Fruit fly (Drosophila melanogaster): ENCODE data around the gene deltaCOP.

- TF ChIP-seq CG8478 (optimal IDR thresholded peaks at IDR 0.05) (no peak), CTCF (optimal IDR thresholded peaks at IDR 0.05) (no peak)
These were observed 18.6 kb upstream of the deltaCOP start, which contains the start of gene Coa8 for dm6 chrX:1880139-1880556.
